Worm (Caenorhabditis elegans): ENCODE measurements around the gene zag-1.

The zag-1 gene

DNA sequence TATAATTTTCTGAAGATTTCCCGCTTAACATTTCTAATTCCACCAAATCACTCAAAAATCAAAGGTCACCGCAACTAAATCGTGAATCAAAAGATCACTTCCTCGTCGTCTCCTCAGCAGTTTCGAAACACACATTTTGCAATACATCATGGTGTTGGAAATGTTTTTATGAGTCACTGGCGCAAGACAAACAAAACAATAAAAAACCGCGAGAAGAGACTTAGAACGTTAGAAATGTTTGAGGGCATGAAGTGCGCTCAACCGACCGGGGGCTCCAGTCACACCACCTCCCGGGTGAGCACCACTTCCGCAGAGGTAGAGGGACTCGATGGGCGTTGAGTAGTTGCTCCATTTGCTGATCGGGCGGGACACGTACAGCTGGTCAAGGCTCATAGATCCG lies 19.6 kb downstream of the zag-1 start (continued):
- TF ChIP-seq ceh-58 (GFP tag; IDR thresholded peaks at IDR 0.05) (no peak), sea-2 (GFP tag; IDR thresholded peaks at IDR 0.05) (no peak), egrh-3 (GFP tag; IDR thresholded peaks at IDR 0.05) (peak; percentile 24; the same call in 1 of the 2 replicates), ZK185.1 (tag; optimal IDR thresholded peaks at IDR 0.05; ENCODE audit: poor library complexity, severe bottlenecking) (no peak), ceh-40 (GFP tag; IDR thresholded peaks at IDR 0.05) (no peak), ztf-18 (tag; optimal IDR thresholded peaks at IDR 0.05) (no peak), ekl-4 (GFP tag; IDR thresholded peaks at IDR 0.05) (no peak), B0019.2 (GFP tag; conservative IDR thresholded peaks at IDR 0.05) (no peak), mxl-1 (tag; optimal IDR thresholded peaks at IDR 0.05) (no peak), B0336.3 (GFP tag; IDR thresholded peaks at IDR 0.05) (no peak), pbrm-1 (GFP tag; IDR thresholded peaks at IDR 0.05) (no peak), lir-1 (GFP tag; conservative IDR thresholded peaks at IDR 0.05) (no peak), snpc-3.4 (tag; optimal IDR thresholded peaks at IDR 0.05) (no peak), attf-5 (GFP tag; optimal IDR thresholded peaks at IDR 0.05) (peak; percentile 5), nfyb-1 (GFP tag; IDR thresholded peaks at IDR 0.05) (peak; percentile 34; the same call in 1 of the 2 replicates), lsl-1 (GFP tag; optimal IDR thresholded peaks at IDR 0.05) (no peak), Y95B8A.8 (GFP tag; IDR thresholded peaks at IDR 0.05) (no peak), hmg-1.2 (GFP tag; IDR thresholded peaks at IDR 0.05) (peak; percentile 39; the same call in 1 of the 2 replicates), F49E8.2 (tag; optimal IDR thresholded peaks at IDR 0.05; ENCODE audit: insufficient read depth) (no peak), hrde-1 (tag; optimal IDR thresholded peaks at IDR 0.05; ENCODE audit: borderline replicate concordance) (no peak), dox-1 (GFP tag; IDR thresholded peaks at IDR 0.05) (peak; percentile 49), lin-54 (GFP tag; optimal IDR thresholded peaks at IDR 0.05) (no peak), D2030.7 (GFP tag; IDR thresholded peaks at IDR 0.05) (no peak), hlh-12 (tag; optimal IDR thresholded peaks at IDR 0.05) (no peak), egl-18 (GFP tag; IDR thresholded peaks at IDR 0.05) (no peak), mes-4 (tag; optimal IDR thresholded peaks at IDR 0.05) (no peak), zfh-2 (GFP tag; conservative IDR thresholded peaks at IDR 0.05) (peak; percentile 89), ztf-22 (GFP tag; optimal IDR thresholded peaks at IDR 0.05) (no peak), nfya-1 (tag; optimal IDR thresholded peaks at IDR 0.05; ENCODE audit: borderline replicate concordance, insufficient read depth) (no peak)

DNA sequence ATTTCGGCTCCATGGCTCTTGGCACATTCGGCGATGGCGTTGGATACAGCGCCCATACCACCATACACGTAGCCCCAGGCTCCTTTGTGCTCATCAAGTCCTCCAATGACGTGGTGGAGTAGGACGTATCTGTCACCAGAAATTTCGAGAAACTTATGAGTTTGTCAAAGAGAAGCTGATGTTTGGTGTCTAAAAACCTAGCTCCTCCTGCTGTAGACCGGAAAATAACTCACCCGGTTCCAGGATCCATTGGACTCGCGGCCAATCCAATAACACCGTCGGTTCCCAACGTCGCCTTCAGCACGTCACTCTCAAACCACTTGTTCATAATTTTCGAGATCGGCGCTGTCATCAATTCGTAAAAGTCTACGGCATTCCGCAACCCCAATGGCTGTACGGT lies 21.3 kb downstream of the zag-1 start:
- TF ChIP-seq egrh-3 (GFP tag; IDR thresholded peaks at IDR 0.05) (no peak), tbp1 (GFP tag; optimal IDR thresholded peaks at IDR 0.05) (no peak), F55B11.4 (tag; optimal IDR thresholded peaks at IDR 0.05; ENCODE audit: borderline replicate concordance, insufficient read depth) (no peak), ets-4 (GFP tag; optimal IDR thresholded peaks at IDR 0.05) (no peak), bed-2 (GFP tag; IDR thresholded peaks at IDR 0.05) (no peak), unc-62 (GFP tag; optimal IDR thresholded peaks at IDR 0.05) (no peak)

DNA sequence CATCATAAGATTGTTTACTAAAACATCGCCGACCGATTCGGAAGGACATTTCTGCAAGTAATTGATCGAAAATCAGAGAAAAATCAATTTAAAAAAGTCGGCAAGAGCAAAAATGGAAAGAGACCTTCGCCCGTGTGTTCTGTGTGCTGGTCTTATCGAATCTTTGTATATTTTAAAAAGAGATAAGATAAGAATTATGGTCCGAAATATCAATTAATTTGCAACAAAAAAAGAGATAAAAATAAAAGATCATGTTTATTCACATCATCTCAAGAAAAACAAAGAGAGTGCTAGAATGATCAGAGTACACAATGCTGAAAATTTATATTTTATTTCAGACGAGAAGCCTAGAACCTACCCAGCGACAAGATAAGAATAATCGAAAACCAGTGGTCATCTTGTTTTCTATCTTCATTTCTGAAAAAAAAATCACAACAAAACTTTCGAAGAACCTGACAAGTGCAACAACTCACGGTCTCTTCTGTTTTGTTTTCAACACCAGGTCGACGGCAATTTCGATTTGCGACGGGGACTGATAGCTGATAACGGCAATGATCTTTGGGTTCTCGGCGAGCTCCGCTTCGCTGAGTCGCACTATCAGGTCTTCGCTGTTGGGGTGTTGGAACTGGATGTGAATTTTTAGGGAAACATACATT lies 22.8 kb downstream of the zag-1 start, which contains the start of gene F37C4.6:
Gene F37C4.6 (minus strand): TSS at position 51 of the 656 bp plus-strand sequence.
- TF ChIP-seq nhr-80 (tag; optimal IDR thresholded peaks at IDR 0.05) (peak; percentile 76), sptf-2 (GFP tag; optimal IDR thresholded peaks at IDR 0.05) (no peak), lin-54 (GFP tag; optimal IDR thresholded peaks at IDR 0.05) (no peak), F57A8.1 (GFP tag; optimal IDR thresholded peaks at IDR 0.05) (no peak), ceh-100 (GFP tag; IDR thresholded peaks at IDR 0.05) (no peak), cebp-2 (GFP tag; IDR thresholded peaks at IDR 0.05) (no peak)

Data from whole organism, young adult.